Worm (Caenorhabditis elegans) whole organism, midembryonic: Measurements from ENCODE around the gene F55C9.15.

Experiments used
- T22C8.4 ChIP-seq: fragments of 200-800 bp; sonication (Bioruptor generic); IDR thresholded peaks from 2 replicates; pipeline ENCODE4 v1.3.6; 2022; ENCODE audit warnings: missing genetic modification characterization, missing compliant biosample characterization
- cog-1 ChIP-seq: sonication (generic microtip); optimal IDR thresholded peaks from 2 replicates; lab custom pipeline; 2016; ENCODE audit warnings: missing genetic modification characterization, missing compliant biosample characterization
- flt-1 ChIP-seq: fragments of 200-800 bp; sonication (Bioruptor generic); IDR thresholded peaks from 2 replicates; pipeline ENCODE4 v1.3.6; 2022; ENCODE audit warnings: missing genetic modification characterization, missing compliant biosample characterization
- klf-2 ChIP-seq: fragments of 200-800 bp; sonication (Bioruptor generic); conservative IDR thresholded peaks from 2 replicates; pipeline ENCODE4 v1.3.6; 2022; ENCODE audit warnings: missing genetic modification reagents, missing genetic modification characterization, missing compliant biosample characterization
- med-1 ChIP-seq: sonication (generic microtip); optimal IDR thresholded peaks from 2 replicates; lab custom pipeline; 2017; ENCODE audit warnings: missing genetic modification characterization, mild to moderate bottlenecking, missing compliant biosample characterization, antibody characterized with exemption, missing genetic modification reagents; ENCODE audit not compliant: insufficient read depth
- ref-1 ChIP-seq: fragments of 200-800 bp; sonication (Bioruptor generic); conservative IDR thresholded peaks from 2 replicates; pipeline ENCODE4 v1.3.6; 2022; ENCODE audit warnings: missing genetic modification reagents, missing genetic modification characterization, missing compliant biosample characterization
- tab-1 ChIP-seq: fragments of 200-800 bp; sonication (Bioruptor generic); IDR thresholded peaks from 2 replicates; pipeline ENCODE4 v1.3.6; 2022; ENCODE audit warnings: missing genetic modification characterization, missing compliant biosample characterization
- ztf-23 ChIP-seq: fragments of 200-800 bp; sonication (Bioruptor generic); IDR thresholded peaks from 2 replicates; pipeline ENCODE4 v1.3.6; 2022; ENCODE audit warnings: missing genetic modification reagents, missing genetic modification characterization, missing compliant biosample characterization
- ztf-29 ChIP-seq: fragments of 200-800 bp; sonication (Bioruptor generic); IDR thresholded peaks from 2 replicates; pipeline ENCODE4 v1.3.6; 2022; ENCODE audit warnings: missing genetic modification reagents, missing genetic modification characterization, missing compliant biosample characterization

ce11 chrV:19322387-19322786 is 15.6 kb upstream of the F55C9.15 start, which contains the start of gene C43D7.4:
- TF ChIP-seq cog-1 (no peak), flt-1 (GFP tag; lab: Robert Waterston, UW) (no peak), tab-1 (GFP tag; lab: Robert Waterston, UW) (no peak), med-1 (GFP tag; lab: Kevin White, UChicago) (no peak), ztf-23 (GFP tag; lab: Robert Waterston, UW) (no peak), ref-1 (GFP tag; lab: Robert Waterston, UW) (no peak), klf-2 (GFP tag; lab: Robert Waterston, UW) (no peak), T22C8.4 (GFP tag; lab: Robert Waterston, UW) (no peak), ztf-29 (GFP tag; lab: Robert Waterston, UW) (no peak)
